Worm (Caenorhabditis elegans) whole organism, late embryonic: ENCODE data around the gene F36F12.3.

Experiments
- C38D4.7 ChIP-seq: fragments of 200-800 bp; sonication (Bioruptor generic); optimal IDR thresholded peaks from 2 replicates; lab custom pipeline; 2018; ENCODE audit warnings: mild to moderate bottlenecking, missing genetic modification characterization, moderate library complexity, missing compliant biosample characterization
- K02D7.2 ChIP-seq: sonication (generic microtip); optimal IDR thresholded peaks from 2 replicates; lab custom pipeline; 2017; ENCODE audit warnings: mild to moderate bottlenecking, missing genetic modification characterization, missing compliant biosample characterization
- K09A11.1 ChIP-seq: sonication (generic microtip); optimal IDR thresholded peaks from 2 replicates; lab custom pipeline; 2017; ENCODE audit warnings: antibody characterized with exemption, mild to moderate bottlenecking, missing genetic modification characterization, missing compliant biosample characterization; ENCODE audit not compliant: insufficient read depth
- T23F11.4 ChIP-seq: fragments of 200-800 bp; sonication (Bioruptor generic); optimal IDR thresholded peaks from 2 replicates; lab custom pipeline; 2018; ENCODE audit warnings: mild to moderate bottlenecking, missing genetic modification characterization, missing compliant biosample characterization
- Y22D7AL.16 ChIP-seq: sonication (generic microtip); optimal IDR thresholded peaks from 2 replicates; lab custom pipeline; 2016; ENCODE audit warnings: missing genetic modification characterization, missing compliant biosample characterization
- ahr-1 ChIP-seq: sonication (generic microtip); optimal IDR thresholded peaks from 2 replicates; lab custom pipeline; 2016; ENCODE audit warnings: missing genetic modification characterization, missing compliant biosample characterization
- ama-1 ChIP-seq: fragments of 150-350 bp; optimal IDR thresholded peaks from 2 replicates; lab custom pipeline; 2014
- ceh-14 ChIP-seq: sonication (generic microtip); optimal IDR thresholded peaks from 2 replicates; lab custom pipeline; 2016; ENCODE audit warnings: missing genotype, missing genetic modification characterization, missing compliant biosample characterization
- ceh-18 ChIP-seq: sonication (generic microtip); optimal IDR thresholded peaks from 2 replicates; lab custom pipeline; 2016; ENCODE audit warnings: missing genetic modification characterization, missing compliant biosample characterization
- ceh-19 ChIP-seq: fragments of 200-800 bp; sonication (Bioruptor generic); optimal IDR thresholded peaks from 2 replicates; lab custom pipeline; 2018; ENCODE audit warnings: mild to moderate bottlenecking, missing genetic modification characterization, missing compliant biosample characterization
- ceh-2 ChIP-seq: sonication (generic microtip); optimal IDR thresholded peaks from 2 replicates; lab custom pipeline; 2016; ENCODE audit warnings: missing genotype, missing genetic modification characterization, missing compliant biosample characterization
- ceh-22 ChIP-seq: sonication (generic microtip); optimal IDR thresholded peaks from 2 replicates; lab custom pipeline; 2017; ENCODE audit warnings: missing biosample characterization, missing genetic modification characterization
- ceh-24 ChIP-seq: sonication (generic microtip); optimal IDR thresholded peaks from 2 replicates; lab custom pipeline; 2016; ENCODE audit warnings: mild to moderate bottlenecking, missing genetic modification characterization, missing compliant biosample characterization
- ceh-45 ChIP-seq: fragments of 200-800 bp; sonication (Bioruptor generic); IDR thresholded peaks from 2 replicates; pipeline ENCODE4 v1.3.6; 2022; ENCODE audit warnings: missing genetic modification reagents, missing genetic modification characterization, missing compliant biosample characterization
- ceh-48 ChIP-seq: sonication (generic microtip); optimal IDR thresholded peaks from 2 replicates; lab custom pipeline; 2016; ENCODE audit warnings: missing genetic modification characterization, inconsistent platforms, missing compliant biosample characterization
- ceh-6 ChIP-seq: fragments of 200-800 bp; sonication (Bioruptor generic); optimal IDR thresholded peaks from 2 replicates; lab custom pipeline; 2018; ENCODE audit warnings: mild to moderate bottlenecking, missing genetic modification characterization, missing compliant biosample characterization
- dmd-4 ChIP-seq: sonication (generic microtip); optimal IDR thresholded peaks from 2 replicates; lab custom pipeline; 2016; ENCODE audit warnings: borderline replicate concordance, missing genetic modification characterization, missing compliant biosample characterization
- elt-2 ChIP-seq: sonication (generic microtip); optimal IDR thresholded peaks from 2 replicates; lab custom pipeline; 2016; ENCODE audit warnings: missing genetic modification reagents, missing genetic modification characterization, missing compliant biosample characterization
- ets-4 ChIP-seq: sonication (generic microtip); optimal IDR thresholded peaks from 2 replicates; lab custom pipeline; 2016; ENCODE audit warnings: missing genetic modification characterization, missing compliant biosample characterization
- eyg-1 ChIP-seq: sonication (generic microtip); optimal IDR thresholded peaks from 2 replicates; lab custom pipeline; 2016; ENCODE audit warnings: missing genotype, missing genetic modification characterization, missing compliant biosample characterization
- fkh-6 ChIP-seq: sonication (generic microtip); optimal IDR thresholded peaks from 2 replicates; lab custom pipeline; 2016; ENCODE audit warnings: missing genetic modification characterization, missing compliant biosample characterization
- gmeb-2 ChIP-seq: sonication (generic microtip); optimal IDR thresholded peaks from 2 replicates; lab custom pipeline; 2016; ENCODE audit warnings: missing genetic modification characterization, inconsistent platforms, missing compliant biosample characterization
- hlh-6 ChIP-seq: sonication (generic microtip); optimal IDR thresholded peaks from 2 replicates; lab custom pipeline; 2016; ENCODE audit warnings: missing genotype, missing genetic modification characterization, missing compliant biosample characterization
- lim-6 ChIP-seq: sonication (generic microtip); optimal IDR thresholded peaks from 2 replicates; lab custom pipeline; 2016; ENCODE audit warnings: missing genetic modification characterization, missing compliant biosample characterization
- nfya-1 ChIP-seq: sonication (generic microtip); optimal IDR thresholded peaks from 2 replicates; lab custom pipeline; 2017; ENCODE audit warnings: missing genetic modification characterization, mild to moderate bottlenecking, missing compliant biosample characterization, antibody characterized with exemption, moderate library complexity
- nhr-11 ChIP-seq: fragments of 150-350 bp; optimal IDR thresholded peaks from 2 replicates; lab custom pipeline; 2014; ENCODE audit warnings: missing biosample characterization, missing genetic modification characterization
- nhr-232 ChIP-seq: sonication (generic microtip); optimal IDR thresholded peaks from 2 replicates; lab custom pipeline; 2016; ENCODE audit warnings: missing genetic modification characterization, missing compliant biosample characterization
- npax-4 ChIP-seq: sonication (generic microtip); optimal IDR thresholded peaks from 2 replicates; lab custom pipeline; 2016; ENCODE audit warnings: missing genetic modification characterization, missing compliant biosample characterization
- odd-2 ChIP-seq: sonication (generic microtip); optimal IDR thresholded peaks from 2 replicates; lab custom pipeline; 2017; ENCODE audit warnings: antibody characterized with exemption, mild to moderate bottlenecking, missing genetic modification characterization, missing compliant biosample characterization
- pag-3 ChIP-seq: sonication (generic microtip); optimal IDR thresholded peaks from 2 replicates; lab custom pipeline; 2016; ENCODE audit warnings: missing compliant biosample characterization, missing genetic modification characterization, borderline replicate concordance
- pat-9 ChIP-seq: fragments of 200-800 bp; sonication (Bioruptor generic); optimal IDR thresholded peaks from 2 replicates; lab custom pipeline; 2018; ENCODE audit warnings: mild to moderate bottlenecking, missing genetic modification characterization, moderate library complexity, missing compliant biosample characterization
- pha-2 ChIP-seq: sonication (generic microtip); optimal IDR thresholded peaks from 2 replicates; lab custom pipeline; 2017; ENCODE audit warnings: mild to moderate bottlenecking, missing genetic modification characterization, missing compliant biosample characterization
- pha-4 ChIP-seq: fragments of 150-350 bp; optimal IDR thresholded peaks from 2 replicates; lab custom pipeline; 2018; ENCODE audit warnings: missing biosample characterization, missing genetic modification reagents, missing genetic modification characterization
- pros-1 ChIP-seq: fragments of 150-350 bp; optimal IDR thresholded peaks from 2 replicates; lab custom pipeline; 2014; ENCODE audit warnings: missing biosample characterization, missing genetic modification reagents, missing genetic modification characterization
- rnt-1 ChIP-seq: sonication (generic microtip); optimal IDR thresholded peaks from 2 replicates; lab custom pipeline; 2016; ENCODE audit warnings: missing genetic modification characterization, missing compliant biosample characterization
- sdc-2 ChIP-seq: sonication (generic microtip); optimal IDR thresholded peaks from 2 replicates; lab custom pipeline; 2016; ENCODE audit warnings: missing genotype, missing genetic modification characterization, missing compliant biosample characterization
- sox-4 ChIP-seq: sonication (generic microtip); optimal IDR thresholded peaks from 2 replicates; lab custom pipeline; 2017; ENCODE audit warnings: mild to moderate bottlenecking, missing genetic modification characterization, inconsistent platforms, missing compliant biosample characterization
- syd-9 ChIP-seq: sonication (generic microtip); optimal IDR thresholded peaks from 2 replicates; lab custom pipeline; 2016; ENCODE audit warnings: mild to moderate bottlenecking, missing genetic modification characterization, moderate library complexity, missing compliant biosample characterization
- tbx-2 ChIP-seq: sonication (generic microtip); optimal IDR thresholded peaks from 2 replicates; lab custom pipeline; 2016; ENCODE audit warnings: missing genetic modification characterization, missing compliant biosample characterization
- tbx-7 ChIP-seq: sonication (generic microtip); optimal IDR thresholded peaks from 2 replicates; lab custom pipeline; 2016; ENCODE audit warnings: missing genotype, missing genetic modification characterization, missing compliant biosample characterization
- unc-42 ChIP-seq: sonication (generic microtip); optimal IDR thresholded peaks from 2 replicates; lab custom pipeline; 2016; ENCODE audit warnings: missing genotype, missing genetic modification characterization, missing compliant biosample characterization
- unc-55 ChIP-seq: sonication (generic microtip); optimal IDR thresholded peaks from 2 replicates; lab custom pipeline; 2017; ENCODE audit warnings: missing biosample characterization, missing genetic modification reagents, missing genetic modification characterization
- unc-86 ChIP-seq: sonication (generic microtip); optimal IDR thresholded peaks from 2 replicates; lab custom pipeline; 2016; ENCODE audit warnings: missing genetic modification characterization, missing compliant biosample characterization
- zip-5 ChIP-seq: sonication (generic microtip); optimal IDR thresholded peaks from 2 replicates; lab custom pipeline; 2016; ENCODE audit warnings: missing genetic modification characterization, missing compliant biosample characterization

Gene F36F12.3

ce11 chrV:2051507-2051906 lies 34.1 kb upstream of the F36F12.3 start, which contains the start of gene Y40B10A.11:
Gene Y40B10A.11 (minus strand): TSS chrV:2051607.
- TF ChIP-seq T23F11.4 (GFP tag; lab: Kevin White, UChicago) (no peak), sox-4 (tag; lab: Kevin White, UChicago) (no peak), hlh-6 (no peak), ets-4 (no peak), ceh-45 (no peak), pha-2 (tag; lab: Kevin White, UChicago) (no peak), pha-4 (tag; lab: Kevin White, UChicago) (no peak), elt-2 (tag; lab: Kevin White, UChicago) (no peak), odd-2 (tag; lab: Kevin White, UChicago) (no peak)

ce11 chrV:2053509-2053908 lies 32.1 kb upstream of the F36F12.3 start, which contains the start of gene comt-5:
Gene comt-5 (minus strand): TSS chrV:2053609.
- no peak for TF ChIP-seq K02D7.2 (tag; lab: Kevin White, UChicago)
- TF ChIP-seq unc-55 (GFP tag; lab: Kevin White, UChicago), result no peak
- TF ChIP-seq lim-6 (tag; lab: Kevin White, UChicago), result no peak
- no peak for TF ChIP-seq ahr-1 (tag; lab: Kevin White, UChicago)
- no peak for TF ChIP-seq syd-9
- TF ChIP-seq tbx-7 (tag; lab: Kevin White, UChicago), result no peak
- TF ChIP-seq fkh-6 (tag; lab: Kevin White, UChicago), result no peak
- no peak for TF ChIP-seq C38D4.7 (GFP tag; lab: Kevin White, UChicago)
- no peak for TF ChIP-seq ceh-2 (tag; lab: Kevin White, UChicago)
- TF ChIP-seq ceh-14 (tag; lab: Kevin White, UChicago), result no peak
- no peak for TF ChIP-seq ceh-22
- no peak for TF ChIP-seq dmd-4 (tag; lab: Kevin White, UChicago)
- no peak for TF ChIP-seq Y22D7AL.16 (tag; lab: Kevin White, UChicago)
- TF ChIP-seq zip-5 (tag; lab: Kevin White, UChicago), result no peak
- no peak for TF ChIP-seq sdc-2 (tag; lab: Kevin White, UChicago)
- TF ChIP-seq ceh-48, result no peak
- TF ChIP-seq pag-3 (tag; lab: Kevin White, UChicago), result no peak
- TF ChIP-seq ceh-24, result no peak
- TF ChIP-seq ama-1 (lab: Kevin White, UChicago), result no peak
- no peak for TF ChIP-seq rnt-1 (tag; lab: Kevin White, UChicago)
- TF ChIP-seq, all 69 proteins: peak for 0

- no peak for TF ChIP-seq pha-4 (tag; lab: Kevin White, UChicago)
- TF ChIP-seq tbx-2 (tag; lab: Kevin White, UChicago), result no peak
- no peak for TF ChIP-seq nhr-232 (tag; lab: Kevin White, UChicago)
- no peak for TF ChIP-seq npax-4 (tag; lab: Kevin White, UChicago)
- no peak for TF ChIP-seq pros-1 (tag; lab: Kevin White, UChicago)
Measured at ce11 chrV:2054254-2054653, 31.3 kb upstream of the F36F12.3 start.

- TF ChIP-seq tbx-2 (tag; lab: Kevin White, UChicago) (no peak), ets-4 (no peak), gmeb-2 (no peak), ceh-19 (GFP tag; lab: Kevin White, UChicago) (no peak), pha-4 (tag; lab: Kevin White, UChicago) (no peak), pat-9 (no peak), ceh-18 (tag; lab: Kevin White, UChicago) (no peak), ceh-6 (no peak), fkh-6 (tag; lab: Kevin White, UChicago) (no peak), pag-3 (tag; lab: Kevin White, UChicago) (no peak), K09A11.1 (tag; lab: Kevin White, UChicago) (no peak), npax-4 (tag; lab: Kevin White, UChicago) (no peak), nfya-1 (no peak), unc-42 (tag; lab: Kevin White, UChicago) (no peak), eyg-1 (no peak), lim-6 (tag; lab: Kevin White, UChicago) (no peak), unc-86 (tag; lab: Kevin White, UChicago) (no peak), nhr-11 (tag; lab: Kevin White, UChicago) (no peak)
Measured at ce11 chrV:2055765-2056504, 29.7 kb upstream of the F36F12.3 start.
